Fruit fly (Drosophila melanogaster) whole organism, embryonic: ENCODE results near the gene PpD6.

Source experiments
- CG10267 ChIP-seq: fragments of 200-800 bp; sonication (Bioruptor generic); optimal IDR thresholded peaks from 2 replicates; lab custom pipeline; 2018; ENCODE audit warnings: missing biosample characterization, mild to moderate bottlenecking, missing genetic modification characterization, moderate library complexity
- CG10654 ChIP-seq: fragments of 200-800 bp; sonication (Bioruptor generic); optimal IDR thresholded peaks from 2 replicates; lab custom pipeline; 2016; ENCODE audit warnings: missing biosample characterization, missing genetic modification characterization
- CG12071 ChIP-seq: fragments of 200-800 bp; sonication (Bioruptor generic); optimal IDR thresholded peaks from 3 replicates; lab custom pipeline; 2018; ENCODE audit warnings: missing biosample characterization, mild to moderate bottlenecking, missing genetic modification characterization
- CG13287 ChIP-seq: fragments of 200-800 bp; sonication (Bioruptor generic); IDR thresholded peaks from 2 replicates; pipeline ENCODE4 v1.3.6; 2022; ENCODE audit warnings: missing biosample characterization, missing genetic modification characterization; ENCODE audit not compliant: partially characterized antibody
- CG13424 ChIP-seq: fragments of 200-800 bp; sonication (Bioruptor generic); optimal IDR thresholded peaks from 2 replicates; lab custom pipeline; 2019; ENCODE audit warnings: missing biosample characterization, mild to moderate bottlenecking, missing genetic modification characterization, moderate library complexity
- CG17612 ChIP-seq: fragments of 200-800 bp; sonication (Bioruptor generic); IDR thresholded peaks from 2 replicates; pipeline ENCODE4 v1.3.6; 2022; ENCODE audit warnings: missing biosample characterization, missing genetic modification characterization
- CG2120 ChIP-seq: fragments of 200-800 bp; sonication (Bioruptor generic); optimal IDR thresholded peaks from 3 replicates; lab custom pipeline; 2016; ENCODE audit warnings: missing biosample characterization, missing genetic modification characterization
- CG2875 ChIP-seq: fragments of 200-800 bp; sonication (Bioruptor generic); optimal IDR thresholded peaks from 2 replicates; lab custom pipeline; 2017; ENCODE audit warnings: missing biosample characterization, mild to moderate bottlenecking, missing genetic modification characterization, missing genetic modification reagents
- CG2889 ChIP-seq: fragments of 200-800 bp; sonication (Bioruptor generic); IDR thresholded peaks from 3 replicates; pipeline ENCODE4 v1.3.6; 2022; ENCODE audit warnings: missing biosample characterization, missing genetic modification characterization
- CG31224 ChIP-seq: fragments of 200-800 bp; sonication (Bioruptor generic); IDR thresholded peaks from 2 replicates; pipeline ENCODE4 v1.3.6; 2022; ENCODE audit warnings: missing biosample characterization, missing genetic modification characterization
- CG31365 ChIP-seq: fragments of 200-800 bp; sonication (Bioruptor generic); optimal IDR thresholded peaks from 2 replicates; lab custom pipeline; 2018; ENCODE audit warnings: missing biosample characterization, mild to moderate bottlenecking, missing genetic modification characterization
- CG32767 ChIP-seq: fragments of 200-800 bp; sonication (Bioruptor generic); IDR thresholded peaks from 2 replicates; pipeline ENCODE4 v1.3.6; 2022; ENCODE audit warnings: missing biosample characterization, missing genetic modification characterization
- CG3726 ChIP-seq: fragments of 200-800 bp; sonication (Bioruptor generic); IDR thresholded peaks from 3 replicates; pipeline ENCODE4, ENCODE4 v1.3.6; 2022; ENCODE audit warnings: missing biosample characterization, missing genetic modification characterization
- CG42726 ChIP-seq: fragments of 200-800 bp; sonication (Bioruptor generic); IDR thresholded peaks from 2 replicates; pipeline ENCODE4 v1.3.6; 2022; ENCODE audit warnings: missing biosample characterization, missing genetic modification characterization; ENCODE audit not compliant: partially characterized antibody
- CG4404 ChIP-seq: fragments of 200-800 bp; sonication (Bioruptor generic); IDR thresholded peaks from 2 replicates; pipeline ENCODE4 v1.3.6; 2022; ENCODE audit warnings: missing biosample characterization, missing genetic modification characterization
- CG5245 ChIP-seq: fragments of 200-800 bp; sonication (Bioruptor generic); optimal IDR thresholded peaks from 3 replicates; lab custom pipeline; 2016; ENCODE audit warnings: missing biosample characterization, missing genetic modification characterization
- CG5953 ChIP-seq: fragments of 200-800 bp; sonication (Bioruptor generic); IDR thresholded peaks from 2 replicates; pipeline ENCODE4 v1.3.6; 2022; ENCODE audit warnings: missing biosample characterization, missing genetic modification characterization
- CG6689 ChIP-seq: fragments of 200-800 bp; sonication (Bioruptor generic); IDR thresholded peaks from 2 replicates; pipeline ENCODE4 v1.3.6; 2022; ENCODE audit warnings: missing biosample characterization, missing genetic modification characterization
- CG6813 ChIP-seq: fragments of 200-800 bp; sonication (Bioruptor generic); optimal IDR thresholded peaks from 2 replicates; lab custom pipeline; 2017; ENCODE audit warnings: missing biosample characterization, missing genetic modification characterization, mild to moderate bottlenecking, moderate library complexity, missing genetic modification reagents
- CG7271 ChIP-seq: fragments of 200-800 bp; sonication (Bioruptor generic); optimal IDR thresholded peaks from 2 replicates; lab custom pipeline; 2018; ENCODE audit warnings: missing biosample characterization, mild to moderate bottlenecking, missing genetic modification characterization, moderate library complexity
- CG7745 ChIP-seq: fragments of 200-800 bp; sonication (Bioruptor generic); optimal IDR thresholded peaks from 2 replicates; lab custom pipeline; 2018; ENCODE audit warnings: missing biosample characterization, mild to moderate bottlenecking, missing genetic modification characterization, moderate library complexity
- CG7963 ChIP-seq: fragments of 200-800 bp; sonication (Bioruptor generic); IDR thresholded peaks from 3 replicates; pipeline ENCODE4 v1.3.6; 2022; ENCODE audit warnings: missing biosample characterization, missing genetic modification characterization; ENCODE audit not compliant: partially characterized antibody
- Dll ChIP-seq: fragments of 200-800 bp; sonication (Bioruptor generic); IDR thresholded peaks from 4 replicates; pipeline ENCODE4 v1.3.6; 2022; ENCODE audit warnings: missing biosample characterization, missing genetic modification characterization; ENCODE audit not compliant: partially characterized antibody
- HLHmδ ChIP-seq: fragments of 200-800 bp; sonication (Bioruptor generic); optimal IDR thresholded peaks from 2 replicates; lab custom pipeline; 2018; ENCODE audit warnings: missing biosample characterization, mild to moderate bottlenecking, missing genetic modification characterization, moderate library complexity
- Kr ChIP-seq: fragments of 200-800 bp; sonication (Bioruptor generic); optimal IDR thresholded peaks from 2 replicates; lab custom pipeline; 2017; ENCODE audit warnings: missing biosample characterization, mild to moderate bottlenecking, missing genetic modification characterization
- Lhr ChIP-seq: fragments of 200-800 bp; sonication (Bioruptor generic); optimal IDR thresholded peaks from 3 replicates; lab custom pipeline; 2017; ENCODE audit warnings: mild to moderate bottlenecking, missing biosample characterization, missing genetic modification reagents, missing genetic modification characterization
- NK7.1 ChIP-seq: fragments of 200-800 bp; sonication (Bioruptor generic); optimal IDR thresholded peaks from 3 replicates; lab custom pipeline; 2016; ENCODE audit warnings: missing biosample characterization, missing genetic modification characterization
- Sin3A ChIP-seq: fragments of >200 bp; optimal IDR thresholded peaks from 2 replicates; lab custom pipeline; 2018
- Six4 ChIP-seq: fragments of 200-800 bp; sonication (Bioruptor generic); optimal IDR thresholded peaks from 2 replicates; lab custom pipeline; 2016; ENCODE audit warnings: missing biosample characterization, missing genetic modification characterization
- Spps ChIP-seq: fragments of 200-800 bp; sonication (Bioruptor generic); optimal IDR thresholded peaks from 2 replicates; lab custom pipeline; 2018; ENCODE audit warnings: missing biosample characterization, mild to moderate bottlenecking, missing genetic modification characterization
- Trl ChIP-seq, 3 experiments: fragments of >200 bp in 2 of 3; fragments of 200-800 bp in 1 of 3; sonication (Bioruptor generic) in 1 of 3; optimal IDR thresholded peaks; 2 replicates in 1 of 3; 3 replicates in 2 of 3; lab custom pipeline; 2016 to 2017; ENCODE audit warnings: missing biosample characterization in 1 of 3, missing genetic modification characterization in 1 of 3
- abd-A ChIP-seq: fragments of 200-800 bp; sonication (Bioruptor generic); optimal IDR thresholded peaks from 3 replicates; lab custom pipeline; 2019; ENCODE audit warnings: missing biosample characterization, mild to moderate bottlenecking, missing genetic modification characterization, moderate library complexity
- al ChIP-seq: fragments of 200-800 bp; sonication (Bioruptor generic); IDR thresholded peaks from 2 replicates; pipeline ENCODE4 v1.3.6; 2022; ENCODE audit warnings: missing biosample characterization, missing genetic modification characterization
- ap ChIP-seq: fragments of 200-800 bp; sonication (Bioruptor generic); IDR thresholded peaks from 2 replicates; pipeline ENCODE4 v1.3.6; 2022; ENCODE audit warnings: missing biosample characterization, missing genetic modification characterization
- corto ChIP-seq: fragments of 200-800 bp; sonication (Bioruptor generic); optimal IDR thresholded peaks from 2 replicates; lab custom pipeline; 2016; ENCODE audit warnings: missing biosample characterization, mild to moderate bottlenecking, missing genetic modification characterization, moderate library complexity
- en ChIP-seq: fragments of 200-800 bp; sonication (Bioruptor generic); optimal IDR thresholded peaks from 2 replicates; lab custom pipeline; 2016; ENCODE audit warnings: missing biosample characterization, missing genetic modification characterization
- fd96Cb ChIP-seq: fragments of 200-800 bp; sonication (Bioruptor generic); optimal IDR thresholded peaks from 2 replicates; lab custom pipeline; 2018; ENCODE audit warnings: missing biosample characterization, mild to moderate bottlenecking, missing genetic modification characterization, moderate library complexity
- fu2 ChIP-seq: fragments of 200-800 bp; sonication (Bioruptor generic); optimal IDR thresholded peaks from 2 replicates; lab custom pipeline; 2016; ENCODE audit warnings: missing biosample characterization, missing genetic modification characterization
- gem ChIP-seq: fragments of 200-800 bp; sonication (Bioruptor generic); optimal IDR thresholded peaks from 2 replicates; lab custom pipeline; 2019; ENCODE audit warnings: missing biosample characterization, mild to moderate bottlenecking, missing genetic modification characterization, moderate library complexity
- ind ChIP-seq: fragments of 200-800 bp; sonication (Bioruptor generic); optimal IDR thresholded peaks from 3 replicates; lab custom pipeline; 2016; ENCODE audit warnings: missing biosample characterization, missing genetic modification characterization
- luna ChIP-seq: fragments of 200-800 bp; sonication (Bioruptor generic); optimal IDR thresholded peaks from 2 replicates; lab custom pipeline; 2016; ENCODE audit warnings: missing biosample characterization, missing genetic modification characterization
- nerfin-2 ChIP-seq: fragments of 200-800 bp; sonication (Bioruptor generic); IDR thresholded peaks from 2 replicates; pipeline ENCODE4 v1.3.6; 2022; ENCODE audit warnings: missing biosample characterization, missing genetic modification characterization; ENCODE audit not compliant: partially characterized antibody
- nom ChIP-seq: fragments of 200-800 bp; sonication (Bioruptor generic); optimal IDR thresholded peaks from 2 replicates; lab custom pipeline; 2017; ENCODE audit warnings: missing biosample characterization, missing genetic modification characterization, mild to moderate bottlenecking, moderate library complexity, missing genetic modification reagents
- psq ChIP-seq: fragments of 200-800 bp; sonication (Bioruptor generic); optimal IDR thresholded peaks from 2 replicates; lab custom pipeline; 2017; ENCODE audit warnings: missing biosample characterization, missing genetic modification characterization
- ranshi ChIP-seq: fragments of 200-800 bp; sonication (Bioruptor generic); IDR thresholded peaks from 2 replicates; pipeline ENCODE4 v1.3.6; 2022; ENCODE audit warnings: missing biosample characterization, missing genetic modification characterization
- shn ChIP-seq: fragments of 200-800 bp; sonication (Bioruptor generic); optimal IDR thresholded peaks from 3 replicates; lab custom pipeline; 2016; ENCODE audit warnings: missing biosample characterization, missing genetic modification characterization
- so ChIP-seq: fragments of 200-800 bp; sonication (Bioruptor generic); IDR thresholded peaks from 3 replicates; pipeline ENCODE4 v1.3.6; 2022; ENCODE audit warnings: missing biosample characterization, missing genetic modification characterization
- sob ChIP-seq: fragments of 200-800 bp; sonication (Bioruptor generic); IDR thresholded peaks from 2 replicates; pipeline ENCODE4 v1.3.6; 2022; ENCODE audit warnings: missing biosample characterization, missing genetic modification characterization
- sqz ChIP-seq: fragments of 200-800 bp; sonication (Bioruptor generic); optimal IDR thresholded peaks from 3 replicates; lab custom pipeline; 2018; ENCODE audit warnings: missing biosample characterization, mild to moderate bottlenecking, missing genetic modification characterization
- sr ChIP-seq: fragments of 200-800 bp; sonication (Bioruptor generic); IDR thresholded peaks from 3 replicates; pipeline ENCODE4 v1.3.6; 2022; ENCODE audit warnings: missing biosample characterization, missing genetic modification characterization
- unpg ChIP-seq: fragments of 200-800 bp; sonication (Bioruptor generic); optimal IDR thresholded peaks from 3 replicates; lab custom pipeline; 2018; ENCODE audit warnings: missing biosample characterization, mild to moderate bottlenecking, missing genetic modification characterization, moderate library complexity
- wor ChIP-seq: fragments of 200-800 bp; sonication (Bioruptor generic); IDR thresholded peaks from 2 replicates; pipeline ENCODE4 v1.3.6; 2022; ENCODE audit warnings: missing biosample characterization, missing genetic modification characterization

PpD6 gene

dm6 chr2L:3121745-3122144 lies 12.3 kb downstream of the PpD6 start (continued):
- no peak for TF ChIP-seq nerfin-2 (GFP tag; lab: Robert Waterston, UW)
- TF ChIP-seq CG32767 (GFP tag; lab: Robert Waterston, UW) = no peak
- TF ChIP-seq so (GFP tag; lab: Robert Waterston, UW) = no peak
- no peak for TF ChIP-seq CG5953
- peak; percentile 5 for TF ChIP-seq CG7745 (tag; lab: Kevin White, UChicago)
- no peak for TF ChIP-seq CG13424 (tag; lab: Kevin White, UChicago)
- TF ChIP-seq psq (GFP tag; lab: Kevin White, UChicago) = no peak
- no peak for TF ChIP-seq luna
- no peak for TF ChIP-seq corto (GFP tag; lab: Kevin White, UChicago)
- no peak for TF ChIP-seq Dll (GFP tag; lab: Robert Waterston, UW)
- peak; percentile 32; the same call in 1 of the 2 replicates for TF ChIP-seq sob
- no peak for TF ChIP-seq CG10267 (tag; lab: Kevin White, UChicago)
- no peak for TF ChIP-seq CG31224 (GFP tag; lab: Robert Waterston, UW)
- TF ChIP-seq CG7271 (tag; lab: Kevin White, UChicago) = no peak
- TF ChIP-seq CG13287 (GFP tag; lab: Robert Waterston, UW) = no peak
- TF ChIP-seq sr = no peak
- no peak for TF ChIP-seq Lhr (GFP tag; lab: Kevin White, UChicago)
- no peak for TF ChIP-seq Trl (optimal IDR thresholded peaks at IDR 0.05; lab: Kevin White, UChicago)
- TF ChIP-seq Trl (GFP tag; optimal IDR thresholded peaks at IDR 0.05; lab: Kevin White, UChicago) = no peak
- TF ChIP-seq CG2875 (GFP tag; lab: Kevin White, UChicago) = no peak
- TF ChIP-seq ind (GFP tag; lab: Kevin White, UChicago) = no peak
- peak; percentile 22 for TF ChIP-seq CG2120 (GFP tag; lab: Kevin White, UChicago)
- TF ChIP-seq CG6689 (GFP tag; lab: Robert Waterston, UW) = no peak
- no peak for TF ChIP-seq fd96Cb (tag; lab: Kevin White, UChicago)
- no peak for TF ChIP-seq Six4 (GFP tag; lab: Kevin White, UChicago)
- no peak for TF ChIP-seq CG17612 (GFP tag; lab: Robert Waterston, UW)
- TF ChIP-seq CG31365 (tag; lab: Kevin White, UChicago) = no peak
- TF ChIP-seq CG10654 = no peak
- TF ChIP-seq Kr = no peak
- no peak for TF ChIP-seq CG2889 (GFP tag; lab: Robert Waterston, UW)
- no peak for TF ChIP-seq CG5245 (GFP tag; lab: Kevin White, UChicago)
- TF ChIP-seq unpg (GFP tag; lab: Kevin White, UChicago) = no peak
- no peak for TF ChIP-seq wor (GFP tag; lab: Robert Waterston, UW)
- no peak for TF ChIP-seq abd-A (tag; lab: Kevin White, UChicago)
- no peak for TF ChIP-seq NK7.1 (GFP tag; lab: Kevin White, UChicago)
- no peak for TF ChIP-seq CG42726
- TF ChIP-seq CG12071 (GFP tag; lab: Kevin White, UChicago) = peak; percentile 28
- TF ChIP-seq gem (tag; lab: Kevin White, UChicago) = peak; percentile 32
- TF ChIP-seq ap (GFP tag; lab: Robert Waterston, UW) = no peak
- no peak for TF ChIP-seq CG3726 (GFP tag; lab: Robert Waterston, UW)
- peak; percentile 45 for TF ChIP-seq CG6813 (GFP tag; lab: Kevin White, UChicago)
- no peak for TF ChIP-seq Spps (tag; lab: Kevin White, UChicago)
- TF ChIP-seq HLHmδ (GFP tag; lab: Kevin White, UChicago) = no peak
- peak; percentile 47 for TF ChIP-seq sqz
- TF ChIP-seq shn (GFP tag; lab: Kevin White, UChicago) = no peak
- no peak for TF ChIP-seq ranshi
- no peak for TF ChIP-seq nom (GFP tag; lab: Kevin White, UChicago)
- no peak for TF ChIP-seq CG4404 (GFP tag; lab: Robert Waterston, UW)
- no peak for TF ChIP-seq fu2
- no peak for TF ChIP-seq en
- TF ChIP-seq al (GFP tag; lab: Robert Waterston, UW) = no peak
- no peak for TF ChIP-seq CG7963 (GFP tag; lab: Robert Waterston, UW)
- no peak for TF ChIP-seq Sin3A (lab: Kevin White, UChicago)
